Fruit fly (Drosophila melanogaster) S2 (cell line): ENCODE data around the gene ChAT.

Experiments
- CG8478 ChIP-seq: fragments of >200 bp; optimal IDR thresholded peaks from 2 replicates; lab custom pipeline; 2018
- CTCF ChIP-seq, 2 experiments: fragments of >200 bp; optimal IDR thresholded peaks; 2 replicates each; lab custom pipeline; 2018

Gene ChAT

dm6 chr3R:18705150-18705549, at the start of gene ChAT, which contains the start of gene VAChT:
TSS of gene ChAT (plus strand) at chr3R:18705501.
TSS of gene VAChT (plus strand) at chr3R:18705501.
- TF ChIP-seq CG8478 (lab: Kevin White, UChicago) (no peak), CTCF (optimal IDR thresholded peaks at IDR 0.05; lab: Kevin White, UChicago) (no peak)

dm6 chr3R:18658380-18658944, 46.8 kb upstream of the ChAT start:
- no peak for TF ChIP-seq CTCF (optimal IDR thresholded peaks at IDR 0.05; lab: Kevin White, UChicago)
- no peak for TF ChIP-seq CG8478 (lab: Kevin White, UChicago)

dm6 chr3R:18658945-18659642, 46.2 kb upstream of the ChAT start, which contains the start of the genes CG31224 and CstF64:
TSS of gene CG31224 (minus strand) at chr3R:18659309.
TSS of gene CstF64 (plus strand) at chr3R:18659618.
- TF ChIP-seq CG8478 (lab: Kevin White, UChicago) (no peak), CTCF (optimal IDR thresholded peaks at IDR 0.05; lab: Kevin White, UChicago) (no peak)

dm6 chr3R:18663525-18663924, 41.8 kb upstream of the ChAT start, which contains the start of the genes Cpsf73 and Gos28:
TSS of gene Cpsf73 (minus strand) at chr3R:18663552.
TSS of gene Gos28 (plus strand) at chr3R:18663738.
- TF ChIP-seq CTCF (optimal IDR thresholded peaks at IDR 0.05; lab: Kevin White, UChicago) (peak in 1 of 2 experiments; percentile 18), CG8478 (lab: Kevin White, UChicago) (no peak)

dm6 chr3R:18665061-18665460, 40.2 kb upstream of the ChAT start, which contains the start of gene CG31231:
TSS of gene CG31231 (plus strand) at chr3R:18665361.
- TF ChIP-seq CTCF (optimal IDR thresholded peaks at IDR 0.05; lab: Kevin White, UChicago) (no peak), CG8478 (lab: Kevin White, UChicago) (no peak)

dm6 chr3R:18667659-18668248, 37.5 kb upstream of the ChAT start, which contains the start of gene CG31229:
TSS of gene CG31229 (plus strand) at chr3R:18667852.
- TF ChIP-seq CTCF (optimal IDR thresholded peaks at IDR 0.05; lab: Kevin White, UChicago) (no peak), CG8478 (lab: Kevin White, UChicago) (no peak)

- no peak for TF ChIP-seq CTCF (optimal IDR thresholded peaks at IDR 0.05; lab: Kevin White, UChicago)
- no peak for TF ChIP-seq CG8478 (lab: Kevin White, UChicago)
These were observed 36.1 kb upstream of the ChAT start, which contains the start of gene CG7702 for dm6 chr3R:18669152-18669551. TSS of gene CG7702 (plus strand) at chr3R:18669390.

dm6 chr3R:18669812-18670211, 35.5 kb upstream of the ChAT start:
- no peak for TF ChIP-seq CG8478 (lab: Kevin White, UChicago)
- TF ChIP-seq CTCF (optimal IDR thresholded peaks at IDR 0.05; lab: Kevin White, UChicago) = no peak

dm6 chr3R:18670441-18671111, 34.7 kb upstream of the ChAT start:
- TF ChIP-seq CTCF (optimal IDR thresholded peaks at IDR 0.05; lab: Kevin White, UChicago) (no peak), CG8478 (lab: Kevin White, UChicago) (no peak)

dm6 chr3R:18671112-18671729, 34.1 kb upstream of the ChAT start, which contains the start of gene CG31230:
TSS of gene CG31230 (plus strand) at chr3R:18671679.
- TF ChIP-seq CTCF (optimal IDR thresholded peaks at IDR 0.05; lab: Kevin White, UChicago) (no peak), CG8478 (lab: Kevin White, UChicago) (no peak)

- TF ChIP-seq CG8478 (lab: Kevin White, UChicago) (no peak), CTCF (optimal IDR thresholded peaks at IDR 0.05; lab: Kevin White, UChicago) (no peak)
These were observed 27.8 kb upstream of the ChAT start, which contains the start of the genes dind and CG7706 for dm6 chr3R:18677500-18677940. TSS of gene dind (minus strand) at chr3R:18677539. TSS of gene CG7706 (plus strand) at chr3R:18677818.

dm6 chr3R:18680332-18680731, 25.0 kb upstream of the ChAT start, which contains the start of the genes CG46318 and ChT:
TSS of gene CG46318 (plus strand) at chr3R:18680604.
TSS of gene ChT (plus strand) at chr3R:18680604.
- TF ChIP-seq CG8478 (lab: Kevin White, UChicago) = no peak
- TF ChIP-seq CTCF (optimal IDR thresholded peaks at IDR 0.05; lab: Kevin White, UChicago) = no peak

dm6 chr3R:18681054-18681453, 24.2 kb upstream of the ChAT start:
- no peak for TF ChIP-seq CG8478 (lab: Kevin White, UChicago)
- TF ChIP-seq CTCF (optimal IDR thresholded peaks at IDR 0.05; lab: Kevin White, UChicago) = no peak
